Fruit fly (Drosophila melanogaster) whole organism, embryonic: ENCODE measurements around the gene Or7a.

Experiments
- Aef1 ChIP-seq: fragments of 200-800 bp; sonication (Bioruptor generic); IDR thresholded peaks from 3 replicates; pipeline ENCODE4 v1.3.6; 2022; ENCODE audit warnings: missing biosample characterization, missing genetic modification characterization
- Atf-2 ChIP-seq: fragments of 200-800 bp; sonication (Bioruptor generic); optimal IDR thresholded peaks from 2 replicates; lab custom pipeline; 2016; ENCODE audit warnings: missing biosample characterization, missing genetic modification characterization
- CG10147 ChIP-seq: fragments of 200-800 bp; sonication (Bioruptor generic); optimal IDR thresholded peaks from 2 replicates; lab custom pipeline; 2019; ENCODE audit warnings: missing biosample characterization, mild to moderate bottlenecking, missing genetic modification characterization, moderate library complexity
- CG11723 ChIP-seq: fragments of 200-800 bp; sonication (Bioruptor generic); optimal IDR thresholded peaks from 2 replicates; lab custom pipeline; 2017; ENCODE audit warnings: missing biosample characterization, mild to moderate bottlenecking, missing genetic modification characterization
- CG12236 ChIP-seq: fragments of 200-800 bp; sonication (Bioruptor generic); optimal IDR thresholded peaks from 2 replicates; lab custom pipeline; 2016; ENCODE audit warnings: missing biosample characterization, missing genetic modification characterization
- CG13424 ChIP-seq: fragments of 200-800 bp; sonication (Bioruptor generic); optimal IDR thresholded peaks from 2 replicates; lab custom pipeline; 2019; ENCODE audit warnings: missing biosample characterization, mild to moderate bottlenecking, missing genetic modification characterization, moderate library complexity
- CG15514 ChIP-seq: fragments of 200-800 bp; sonication (Bioruptor generic); optimal IDR thresholded peaks from 3 replicates; lab custom pipeline; 2017; ENCODE audit warnings: missing biosample characterization, missing genetic modification characterization, mild to moderate bottlenecking, moderate library complexity, missing genetic modification reagents
- CG15696 ChIP-seq: fragments of 200-800 bp; sonication (Bioruptor generic); optimal IDR thresholded peaks from 2 replicates; lab custom pipeline; 2019; ENCODE audit warnings: missing biosample characterization, mild to moderate bottlenecking, missing genetic modification characterization, moderate library complexity
- CG16815 ChIP-seq: fragments of 200-800 bp; sonication (Bioruptor generic); optimal IDR thresholded peaks from 3 replicates; lab custom pipeline; 2017; ENCODE audit warnings: missing biosample characterization, mild to moderate bottlenecking, missing genetic modification characterization
- CG1832 ChIP-seq: fragments of 200-800 bp; sonication (Bioruptor generic); optimal IDR thresholded peaks from 2 replicates; lab custom pipeline; 2017; ENCODE audit warnings: missing biosample characterization, mild to moderate bottlenecking, missing genetic modification characterization, inconsistent platforms
- CG18619 ChIP-seq: fragments of 200-800 bp; sonication (Bioruptor generic); optimal IDR thresholded peaks from 3 replicates; lab custom pipeline; 2017; ENCODE audit warnings: missing biosample characterization, mild to moderate bottlenecking, missing genetic modification characterization
- CG2712 ChIP-seq: fragments of 200-800 bp; optimal IDR thresholded peaks from 3 replicates; lab custom pipeline; 2019; ENCODE audit warnings: missing biosample characterization, mild to moderate bottlenecking, missing genetic modification characterization, moderate library complexity
- CG2889 ChIP-seq: fragments of 200-800 bp; sonication (Bioruptor generic); IDR thresholded peaks from 3 replicates; pipeline ENCODE4 v1.3.6; 2022; ENCODE audit warnings: missing biosample characterization, missing genetic modification characterization
- CG31441 ChIP-seq: fragments of 200-800 bp; sonication (Bioruptor generic); IDR thresholded peaks from 2 replicates; pipeline ENCODE4 v1.3.6; 2022; ENCODE audit warnings: missing biosample characterization, missing genetic modification characterization
- CG33213 ChIP-seq: fragments of 200-800 bp; sonication (Bioruptor generic); optimal IDR thresholded peaks from 3 replicates; lab custom pipeline; 2016; ENCODE audit warnings: missing biosample characterization, missing genetic modification characterization
- CG8359 ChIP-seq: fragments of 200-800 bp; sonication (Bioruptor generic); optimal IDR thresholded peaks from 2 replicates; lab custom pipeline; 2017; ENCODE audit warnings: missing biosample characterization, mild to moderate bottlenecking, missing genetic modification characterization, borderline replicate concordance
- CG8765 ChIP-seq: fragments of 200-800 bp; sonication (Bioruptor generic); IDR thresholded peaks from 2 replicates; pipeline ENCODE4 v1.3.6; 2022; ENCODE audit warnings: missing biosample characterization, missing genetic modification characterization
- CG8944 ChIP-seq: fragments of 200-800 bp; sonication (Bioruptor generic); optimal IDR thresholded peaks from 3 replicates; lab custom pipeline; 2016; ENCODE audit warnings: missing biosample characterization, missing genetic modification characterization
- CG9876 ChIP-seq: fragments of 200-800 bp; sonication (Bioruptor generic); optimal IDR thresholded peaks from 2 replicates; lab custom pipeline; 2016; ENCODE audit warnings: missing biosample characterization, missing genetic modification characterization
- Dbx ChIP-seq: fragments of 200-800 bp; sonication (Bioruptor generic); IDR thresholded peaks from 3 replicates; pipeline ENCODE4 v1.3.6; 2022; ENCODE audit warnings: missing biosample characterization, missing genetic modification characterization
- Dek ChIP-seq: fragments of 200-800 bp; sonication (Bioruptor generic); optimal IDR thresholded peaks from 3 replicates; lab custom pipeline; 2019; ENCODE audit warnings: missing biosample characterization, mild to moderate bottlenecking, missing genetic modification characterization, moderate library complexity
- Doc2 ChIP-seq: fragments of 200-800 bp; sonication (Bioruptor generic); IDR thresholded peaks from 2 replicates; pipeline ENCODE4 v1.3.6; 2022; ENCODE audit warnings: missing biosample characterization, missing genetic modification characterization
- Dref ChIP-seq: fragments of 200-800 bp; sonication (Bioruptor generic); IDR thresholded peaks from 2 replicates; pipeline ENCODE4 v1.3.6; 2022; ENCODE audit warnings: missing biosample characterization, missing genetic modification characterization
- Elba2 ChIP-seq: fragments of 200-800 bp; sonication (Bioruptor generic); optimal IDR thresholded peaks from 3 replicates; lab custom pipeline; 2016; ENCODE audit warnings: missing biosample characterization, missing genetic modification characterization
- Fer1 ChIP-seq: fragments of 200-800 bp; sonication (Bioruptor generic); optimal IDR thresholded peaks from 2 replicates; lab custom pipeline; 2017; ENCODE audit warnings: missing biosample characterization, mild to moderate bottlenecking, missing genetic modification characterization
- Fer3 ChIP-seq: fragments of 200-800 bp; sonication (Bioruptor generic); optimal IDR thresholded peaks from 2 replicates; lab custom pipeline; 2018; ENCODE audit warnings: missing biosample characterization, mild to moderate bottlenecking, missing genetic modification characterization, moderate library complexity
- Hand ChIP-seq: fragments of 200-800 bp; sonication (Bioruptor generic); optimal IDR thresholded peaks from 2 replicates; lab custom pipeline; 2017; ENCODE audit warnings: mild to moderate bottlenecking, missing biosample characterization, missing genetic modification reagents, missing genetic modification characterization
- HmgD ChIP-seq: fragments of 200-800 bp; sonication (Bioruptor generic); optimal IDR thresholded peaks from 3 replicates; lab custom pipeline; 2016; ENCODE audit warnings: missing biosample characterization, missing genetic modification characterization
- Hr39 ChIP-seq: fragments of >200 bp; optimal IDR thresholded peaks from 2 replicates; lab custom pipeline; 2017
- Max ChIP-seq: fragments of 200-800 bp; sonication (Bioruptor generic); optimal IDR thresholded peaks from 2 replicates; lab custom pipeline; 2016; ENCODE audit warnings: missing biosample characterization, mild to moderate bottlenecking, missing genetic modification characterization
- Oaz ChIP-seq: fragments of 200-800 bp; sonication (Bioruptor generic); IDR thresholded peaks from 2 replicates; pipeline ENCODE4 v1.3.6; 2022; ENCODE audit warnings: missing biosample characterization, missing genetic modification characterization
- Oli ChIP-seq: fragments of 200-800 bp; sonication (Bioruptor generic); optimal IDR thresholded peaks from 2 replicates; lab custom pipeline; 2018; ENCODE audit warnings: missing biosample characterization, mild to moderate bottlenecking, missing genetic modification characterization, moderate library complexity
- Trl ChIP-seq, 3 experiments: fragments of >200 bp in 2 of 3; fragments of 200-800 bp in 1 of 3; sonication (Bioruptor generic) in 1 of 3; optimal IDR thresholded peaks; 2 replicates in 1 of 3; 3 replicates in 2 of 3; lab custom pipeline; 2016 to 2017; ENCODE audit warnings: missing biosample characterization in 1 of 3, missing genetic modification characterization in 1 of 3
- Vsx1 ChIP-seq: fragments of 200-800 bp; sonication (Bioruptor generic); optimal IDR thresholded peaks from 2 replicates; lab custom pipeline; 2017; ENCODE audit warnings: missing biosample characterization, mild to moderate bottlenecking, missing genetic modification characterization, missing genetic modification reagents
- Xbp1 ChIP-seq: fragments of 200-800 bp; sonication (Bioruptor generic); optimal IDR thresholded peaks from 3 replicates; lab custom pipeline; 2016; ENCODE audit warnings: missing biosample characterization, mild to moderate bottlenecking, missing genetic modification characterization
- al ChIP-seq: fragments of 200-800 bp; sonication (Bioruptor generic); IDR thresholded peaks from 2 replicates; pipeline ENCODE4 v1.3.6; 2022; ENCODE audit warnings: missing biosample characterization, missing genetic modification characterization
- chm ChIP-seq: fragments of 200-800 bp; sonication (Bioruptor generic); IDR thresholded peaks from 2 replicates; pipeline ENCODE4 v1.3.6; 2022; ENCODE audit warnings: missing biosample characterization, missing genetic modification characterization
- da ChIP-seq: fragments of 200-800 bp; sonication (Bioruptor generic); optimal IDR thresholded peaks from 2 replicates; lab custom pipeline; 2016; ENCODE audit warnings: missing biosample characterization, missing genetic modification characterization
- fd64A ChIP-seq: fragments of 200-800 bp; sonication (Bioruptor generic); optimal IDR thresholded peaks from 3 replicates; lab custom pipeline; 2018; ENCODE audit warnings: missing biosample characterization, mild to moderate bottlenecking, missing genetic modification characterization
- fd96Cb ChIP-seq: fragments of 200-800 bp; sonication (Bioruptor generic); optimal IDR thresholded peaks from 2 replicates; lab custom pipeline; 2018; ENCODE audit warnings: missing biosample characterization, mild to moderate bottlenecking, missing genetic modification characterization, moderate library complexity
- fu2 ChIP-seq: fragments of 200-800 bp; sonication (Bioruptor generic); optimal IDR thresholded peaks from 2 replicates; lab custom pipeline; 2016; ENCODE audit warnings: missing biosample characterization, missing genetic modification characterization
- gsb ChIP-seq: fragments of 200-800 bp; sonication (Bioruptor generic); IDR thresholded peaks from 2 replicates; pipeline ENCODE4 v1.3.6; 2022; ENCODE audit warnings: missing biosample characterization, missing genetic modification characterization
- klu ChIP-seq: fragments of 200-800 bp; sonication (Bioruptor generic); IDR thresholded peaks from 2 replicates; pipeline ENCODE4 v1.3.6; 2022; ENCODE audit warnings: missing biosample characterization, missing genetic modification characterization
- lola ChIP-seq, 3 experiments: fragments of >200 bp in 2 of 3; fragments of 200-800 bp in 1 of 3; sonication (Bioruptor generic) in 1 of 3; optimal IDR thresholded peaks; 2 replicates each; lab custom pipeline; 2017 to 2019; ENCODE audit warnings: missing biosample characterization in 3 of 3, missing genetic modification characterization in 3 of 3, mild to moderate bottlenecking in 1 of 3, moderate library complexity in 1 of 3
- mld ChIP-seq: fragments of 200-800 bp; sonication (Bioruptor generic); IDR thresholded peaks from 3 replicates; pipeline ENCODE4 v1.3.6; 2022; ENCODE audit warnings: missing biosample characterization, missing genetic modification characterization; ENCODE audit not compliant: partially characterized antibody
- p53 ChIP-seq: fragments of 200-800 bp; sonication (Bioruptor generic); optimal IDR thresholded peaks from 2 replicates; lab custom pipeline; 2016; ENCODE audit warnings: missing biosample characterization, missing genetic modification characterization
- schlank ChIP-seq: fragments of 200-800 bp; sonication (Bioruptor generic); optimal IDR thresholded peaks from 2 replicates; lab custom pipeline; 2018; ENCODE audit warnings: missing biosample characterization, mild to moderate bottlenecking, missing genetic modification characterization
- toy ChIP-seq: fragments of 200-800 bp; sonication (Bioruptor generic); IDR thresholded peaks from 2 replicates; pipeline ENCODE4 v1.3.6; 2022; ENCODE audit warnings: missing biosample characterization, missing genetic modification characterization
- tx ChIP-seq: fragments of 200-800 bp; sonication (Bioruptor generic); optimal IDR thresholded peaks from 2 replicates; lab custom pipeline; 2016; ENCODE audit warnings: missing biosample characterization, missing genetic modification characterization
- wek ChIP-seq: fragments of 200-800 bp; sonication (Bioruptor generic); optimal IDR thresholded peaks from 3 replicates; lab custom pipeline; 2018; ENCODE audit warnings: missing biosample characterization, mild to moderate bottlenecking, missing genetic modification characterization, moderate library complexity

Gene Or7a

dm6 chrX:8157294-8157693 is 8.2 kb downstream of the Or7a start, which contains the start of the genes Traf6 and GIIIspla2 (continued):
- TF ChIP-seq CG15696 (tag; lab: Kevin White, UChicago), result peak; percentile 65
- TF ChIP-seq CG1832, result no peak
- no peak for TF ChIP-seq Oaz (GFP tag; lab: Robert Waterston, UW)
- TF ChIP-seq lola (GFP tag; optimal IDR thresholded peaks at IDR 0.05; lab: Kevin White, UChicago), result peak in 1 of 3 experiments; percentile 65
- peak; percentile 45; the same call in 2 of the 3 replicates for TF ChIP-seq Aef1 (GFP tag; lab: Robert Waterston, UW)
- peak; percentile 44; the same call in 1 of the 2 replicates for TF ChIP-seq chm
- TF ChIP-seq Fer1, result peak; percentile 79
- TF ChIP-seq tx (GFP tag; lab: Kevin White, UChicago), result peak; percentile 38
- peak; percentile 34 for TF ChIP-seq da (GFP tag; lab: Kevin White, UChicago)
- peak; percentile 43 for TF ChIP-seq CG8944
- no peak for TF ChIP-seq CG8359
- TF ChIP-seq Max (GFP tag; lab: Kevin White, UChicago), result peak; percentile 67
- TF ChIP-seq wek (GFP tag; lab: Kevin White, UChicago), result peak; percentile 52
- peak; percentile 92 for TF ChIP-seq CG15514
- peak; percentile 33 for TF ChIP-seq fd64A (GFP tag; lab: Kevin White, UChicago)
- TF ChIP-seq al (GFP tag; lab: Robert Waterston, UW), result peak; percentile 73
- no peak for TF ChIP-seq Trl (optimal IDR thresholded peaks at IDR 0.05; lab: Kevin White, UChicago)
- peak; percentile 64 for TF ChIP-seq Trl (GFP tag; optimal IDR thresholded peaks at IDR 0.05; lab: Kevin White, UChicago)
- no peak for TF ChIP-seq Vsx1 (GFP tag; lab: Kevin White, UChicago)
- peak; percentile 66 for TF ChIP-seq CG10147 (GFP tag; lab: Kevin White, UChicago)
- TF ChIP-seq Fer3 (tag; lab: Kevin White, UChicago), result peak; percentile 70
- TF ChIP-seq fu2 (GFP tag; lab: Kevin White, UChicago), result peak; percentile 78
- TF ChIP-seq toy (GFP tag; lab: Robert Waterston, UW), result no peak; the same call in 1 of the 2 replicates
- peak; percentile 66 for TF ChIP-seq CG16815 (GFP tag; lab: Kevin White, UChicago)
- TF ChIP-seq CG2889 (GFP tag; lab: Robert Waterston, UW), result 0 out of 3 replicates have a peak, but pooled peaks have one; percentile 42
- peak; percentile 81 for TF ChIP-seq Dbx (GFP tag; lab: Robert Waterston, UW)
- peak; percentile 67 for TF ChIP-seq Dek (tag; lab: Kevin White, UChicago)
- TF ChIP-seq Doc2, result no peak
- peak; percentile 29; the same call in 1 of the 2 replicates for TF ChIP-seq CG8765
- TF ChIP-seq mld (GFP tag; lab: Robert Waterston, UW), result no peak
- TF ChIP-seq Hand (GFP tag; lab: Kevin White, UChicago), result peak; percentile 33
- TF ChIP-seq klu (GFP tag; lab: Robert Waterston, UW), result peak; percentile 79
- peak; percentile 40 for TF ChIP-seq p53
- peak; percentile 23 for TF ChIP-seq Atf-2 (GFP tag; lab: Kevin White, UChicago)
- peak; percentile 31; the same call in 1 of the 2 replicates for TF ChIP-seq Dref (GFP tag; lab: Robert Waterston, UW)
- peak; percentile 71 for TF ChIP-seq CG18619 (GFP tag; lab: Kevin White, UChicago)
- TF ChIP-seq CG2712 (tag; lab: Kevin White, UChicago), result peak; percentile 82
- TF ChIP-seq schlank, result peak; percentile 56
- peak; percentile 66 for TF ChIP-seq fd96Cb
- TF ChIP-seq CG13424 (tag; lab: Kevin White, UChicago), result peak; percentile 83
- peak; percentile 68 for TF ChIP-seq CG33213
- TF ChIP-seq CG9876 (GFP tag; lab: Kevin White, UChicago), result peak; percentile 13
- TF ChIP-seq Oli (tag; lab: Kevin White, UChicago), result peak; percentile 70
- no peak for TF ChIP-seq Hr39 (lab: Kevin White, UChicago)
- TF ChIP-seq Xbp1 (GFP tag; lab: Kevin White, UChicago), result peak; percentile 75
- TF ChIP-seq Elba2 (GFP tag; lab: Kevin White, UChicago), result peak; percentile 68
- peak; percentile 11 for TF ChIP-seq CG12236 (GFP tag; lab: Kevin White, UChicago)
- no peak for TF ChIP-seq HmgD (GFP tag; lab: Kevin White, UChicago)
- no peak; the same call in 1 of the 2 replicates for TF ChIP-seq CG31441
- TF ChIP-seq CG11723 (GFP tag; lab: Kevin White, UChicago), result no peak
- peak; percentile 57; the same call in 1 of the 2 replicates for TF ChIP-seq gsb (GFP tag; lab: Robert Waterston, UW)
